Worm (Caenorhabditis elegans) whole organism, mixed stage, embryonic: ENCODE data around the gene rpt-6.
"Not testable (repeated sequence)": the region's sequence is repeated elsewhere in the genome, so short reads cannot be mapped to it uniquely, and the experiment has no call there.

ENCODE experiments used
- M03D4.4 ChIP-seq: sonication (generic microtip); optimal IDR thresholded peaks from 2 replicates; lab custom pipeline; 2017; ENCODE audit warnings: mild to moderate bottlenecking, missing genetic modification characterization, missing compliant biosample characterization
- bed-3 ChIP-seq: fragments of 200-800 bp; sonication (Bioruptor generic); optimal IDR thresholded peaks from 3 replicates; lab custom pipeline; 2018; ENCODE audit warnings: mild to moderate bottlenecking, missing genetic modification characterization, moderate library complexity, missing compliant biosample characterization
- blmp-1 ChIP-seq: fragments of 150-350 bp; optimal IDR thresholded peaks from 2 replicates; lab custom pipeline; 2014; ENCODE audit warnings: missing biosample characterization, missing genetic modification characterization
- ceh-39 ChIP-seq: fragments of 150-350 bp; optimal IDR thresholded peaks from 2 replicates; lab custom pipeline; 2014; ENCODE audit warnings: missing biosample characterization, missing genetic modification characterization
- ceh-83 ChIP-seq: fragments of 200-800 bp; sonication (Bioruptor generic); optimal IDR thresholded peaks from 2 replicates; lab custom pipeline; 2018; ENCODE audit warnings: mild to moderate bottlenecking, missing genetic modification characterization, missing compliant biosample characterization
- ces-1 ChIP-seq: fragments of 150-350 bp; optimal IDR thresholded peaks from 2 replicates; lab custom pipeline; 2014; ENCODE audit warnings: missing biosample characterization, missing genetic modification reagents, missing genetic modification characterization
- cnd-1 ChIP-seq: fragments of 200-800 bp; sonication (Bioruptor generic); optimal IDR thresholded peaks from 2 replicates; lab custom pipeline; 2018; ENCODE audit warnings: mild to moderate bottlenecking, missing genetic modification characterization, missing compliant biosample characterization
- drap-1 ChIP-seq: fragments of 200-800 bp; sonication (Bioruptor generic); optimal IDR thresholded peaks from 3 replicates; lab custom pipeline; 2018; ENCODE audit warnings: mild to moderate bottlenecking, missing genetic modification characterization, missing compliant biosample characterization
- elt-1 ChIP-seq: sonication (generic microtip); optimal IDR thresholded peaks from 2 replicates; lab custom pipeline; 2017; ENCODE audit warnings: missing genetic modification characterization, mild to moderate bottlenecking, missing compliant biosample characterization, antibody characterized with exemption, moderate library complexity, borderline replicate concordance; ENCODE audit not compliant: insufficient read depth
- elt-3 ChIP-seq: fragments of 150-350 bp; optimal IDR thresholded peaks from 2 replicates; lab custom pipeline; 2014; ENCODE audit warnings: missing biosample characterization, missing genetic modification characterization
- flh-1 ChIP-seq: fragments of 200-800 bp; sonication (Bioruptor generic); optimal IDR thresholded peaks from 2 replicates; lab custom pipeline; 2018; ENCODE audit warnings: mild to moderate bottlenecking, missing genetic modification characterization, moderate library complexity, missing compliant biosample characterization
- hlh-1 ChIP-seq: fragments of 150-350 bp; optimal IDR thresholded peaks from 2 replicates; lab custom pipeline; 2014; ENCODE audit warnings: missing biosample characterization, missing genetic modification reagents, missing genetic modification characterization
- lin-13 ChIP-seq: fragments of 150-350 bp; optimal IDR thresholded peaks from 2 replicates; lab custom pipeline; 2014; ENCODE audit warnings: missing biosample characterization, missing genetic modification characterization
- lsy-2 ChIP-seq: fragments of 150-350 bp; optimal IDR thresholded peaks from 2 replicates; lab custom pipeline; 2014; ENCODE audit warnings: missing biosample characterization, missing genetic modification characterization
- mab-5 ChIP-seq: fragments of 150-350 bp; optimal IDR thresholded peaks from 2 replicates; lab custom pipeline; 2014; ENCODE audit warnings: missing biosample characterization, missing genetic modification characterization
- mep-1 ChIP-seq: fragments of 150-350 bp; optimal IDR thresholded peaks from 2 replicates; lab custom pipeline; 2017; ENCODE audit warnings: missing biosample characterization, missing genetic modification reagents, missing genetic modification characterization, inconsistent platforms
- nhr-12 ChIP-seq: fragments of 150-350 bp; optimal IDR thresholded peaks from 2 replicates; lab custom pipeline; 2014; ENCODE audit warnings: missing biosample characterization, missing genetic modification characterization
- nhr-2 ChIP-seq: fragments of 150-350 bp; optimal IDR thresholded peaks from 2 replicates; lab custom pipeline; 2014; ENCODE audit warnings: missing biosample characterization, missing genetic modification characterization
- nhr-237 ChIP-seq: fragments of 150-350 bp; optimal IDR thresholded peaks from 2 replicates; lab custom pipeline; 2014; ENCODE audit warnings: missing biosample characterization, missing genetic modification characterization
- nhr-28 ChIP-seq: fragments of 150-350 bp; optimal IDR thresholded peaks from 2 replicates; lab custom pipeline; 2014; ENCODE audit warnings: missing biosample characterization, missing genetic modification characterization
- nhr-76 ChIP-seq: sonication (generic microtip); optimal IDR thresholded peaks from 2 replicates; lab custom pipeline; 2017; ENCODE audit warnings: missing biosample characterization, missing genetic modification characterization
- pha-4 ChIP-seq: fragments of 150-350 bp; optimal IDR thresholded peaks from 2 replicates; lab custom pipeline; 2018; ENCODE audit warnings: missing biosample characterization, missing genetic modification reagents, missing genetic modification characterization
- sem-2 ChIP-seq: fragments of 200-800 bp; sonication (Bioruptor generic); optimal IDR thresholded peaks from 2 replicates; lab custom pipeline; 2018; ENCODE audit warnings: mild to moderate bottlenecking, missing genetic modification characterization, missing compliant biosample characterization
- snpc-4 ChIP-seq: fragments of 150-350 bp; optimal IDR thresholded peaks from 2 replicates; lab custom pipeline; 2014; ENCODE audit warnings: missing biosample characterization, missing genetic modification characterization
- tbx-8 ChIP-seq: fragments of 200-800 bp; sonication (Bioruptor generic); optimal IDR thresholded peaks from 2 replicates; lab custom pipeline; 2018; ENCODE audit warnings: mild to moderate bottlenecking, missing genetic modification characterization, moderate library complexity, missing compliant biosample characterization
- unc-120 ChIP-seq: sonication (generic microtip); optimal IDR thresholded peaks from 2 replicates; lab custom pipeline; 2017; ENCODE audit warnings: missing genetic modification characterization, missing compliant biosample characterization; ENCODE audit not compliant: poor library complexity, severe bottlenecking
- unc-39 ChIP-seq: fragments of 150-350 bp; optimal IDR thresholded peaks from 2 replicates; lab custom pipeline; 2014; ENCODE audit warnings: missing biosample characterization, missing genetic modification characterization
- unc-62 ChIP-seq: fragments of 150-350 bp; optimal IDR thresholded peaks from 2 replicates; lab custom pipeline; 2014; ENCODE audit warnings: missing biosample characterization, missing genetic modification reagents, missing genetic modification characterization
- zip-8 ChIP-seq: fragments of 150-350 bp; optimal IDR thresholded peaks from 2 replicates; lab custom pipeline; 2014; ENCODE audit warnings: missing biosample characterization, missing genetic modification characterization
- ztf-11 ChIP-seq: fragments of 150-350 bp; optimal IDR thresholded peaks from 2 replicates; lab custom pipeline; 2014; ENCODE audit warnings: missing biosample characterization, missing genetic modification characterization

rpt-6 gene

ce11 chrIII:12373306-12373705 lies 3.0 kb downstream of the rpt-6 start:
- TF ChIP-seq hlh-1 (tag; lab: Kevin White, UChicago) (no peak), M03D4.4 (tag; lab: Kevin White, UChicago) (no peak), ceh-83 (GFP tag; lab: Kevin White, UChicago) (no peak), flh-1 (GFP tag; lab: Kevin White, UChicago) (no peak), mab-5 (tag; lab: Kevin White, UChicago) (no peak), mep-1 (no peak), pha-4 (no peak), nhr-237 (tag; lab: Kevin White, UChicago) (no peak), elt-3 (tag; lab: Kevin White, UChicago) (no peak), unc-39 (no peak), lsy-2 (tag; lab: Kevin White, UChicago) (no peak)

ce11 chrIII:12373807-12374266 lies 3.6 kb downstream of the rpt-6 start, which contains the start of gene glrx-5:
glrx-5 (minus strand) TSS chrIII:12373857.
- no peak for TF ChIP-seq ceh-39 (tag; lab: Kevin White, UChicago)
- TF ChIP-seq, all 35 proteins: peak for 0

ce11 chrIII:12375614-12376013 lies 5.4 kb downstream of the rpt-6 start:
- TF ChIP-seq nhr-76 (no peak), ztf-11 (no peak), sem-2 (GFP tag; lab: Kevin White, UChicago) (no peak), M03D4.4 (tag; lab: Kevin White, UChicago) (no peak), drap-1 (GFP tag; lab: Kevin White, UChicago) (no peak), flh-1 (GFP tag; lab: Kevin White, UChicago) (no peak), unc-120 (tag; lab: Kevin White, UChicago) (no peak), snpc-4 (tag; lab: Kevin White, UChicago) (no peak), unc-39 (no peak)

DNA sequence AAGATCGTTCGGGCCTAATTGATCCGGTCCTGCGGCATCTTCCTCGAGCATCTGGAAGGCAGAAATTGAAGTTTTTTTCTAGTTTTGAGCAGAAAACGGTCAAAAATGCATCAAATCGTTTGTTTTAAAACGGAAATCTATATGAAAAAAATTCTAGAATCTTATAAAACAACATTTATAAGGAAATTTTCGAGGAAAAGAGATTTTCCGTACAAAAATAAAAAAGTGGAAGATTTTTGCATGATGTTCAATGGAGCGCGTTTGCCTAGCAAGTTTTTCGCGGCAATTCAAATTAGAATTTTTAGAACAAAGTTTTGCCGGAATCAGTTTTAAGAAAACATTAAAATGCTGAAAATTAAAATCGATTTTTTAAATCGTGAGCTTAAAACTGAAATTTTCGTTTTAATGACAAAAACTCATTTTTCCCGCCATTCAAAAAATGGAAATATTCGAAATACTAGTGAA lies 7.0 kb downstream of the rpt-6 start, which contains the start of gene pph-4.2:
Gene pph-4.2 (minus strand): TSS at position 51 of the 465 bp plus-strand sequence.
- TF ChIP-seq ztf-11 (no peak), ceh-39 (tag; lab: Kevin White, UChicago) (no peak), nhr-28 (tag; lab: Kevin White, UChicago) (no peak), lsy-2 (tag; lab: Kevin White, UChicago) (peak; percentile 29), blmp-1 (no peak), hlh-1 (tag; lab: Kevin White, UChicago) (no peak), unc-39 (no peak), bed-3 (no peak), cnd-1 (tag; lab: Kevin White, UChicago) (no peak), nhr-237 (tag; lab: Kevin White, UChicago) (peak; percentile 38), ceh-83 (GFP tag; lab: Kevin White, UChicago) (no peak), zip-8 (tag; lab: Kevin White, UChicago) (no peak), unc-62 (no peak)

- TF ChIP-seq tbx-8 (GFP tag; lab: Kevin White, UChicago); ces-1; ceh-83 (GFP tag; lab: Kevin White, UChicago): not testable (repeated sequence)
Measured at ce11 chrIII:12383709-12384108, 13.5 kb downstream of the rpt-6 start, which contains the start of gene Y49E10.4. Y49E10.4 (minus strand) TSS chrIII:12383809.

DNA sequence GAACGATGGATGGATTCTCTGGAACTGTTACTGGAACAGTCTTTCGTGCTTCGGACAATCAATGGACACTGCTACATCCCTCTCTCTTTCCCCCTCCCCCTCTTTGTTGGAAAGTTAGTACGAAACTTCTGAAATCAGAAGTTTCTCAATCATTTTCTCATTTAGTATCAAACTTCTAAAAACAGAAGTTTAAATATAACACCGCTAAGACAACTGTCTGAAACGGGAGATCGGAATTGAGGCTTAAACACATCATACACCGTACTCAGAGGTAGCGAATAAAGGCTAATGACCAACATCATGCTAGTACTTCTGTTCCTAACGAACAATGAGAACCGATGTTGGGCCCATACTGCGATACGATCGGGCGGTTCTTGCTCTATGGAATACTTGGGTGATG lies 16.3 kb downstream of the rpt-6 start, which contains the start of gene Y49E10.30:
Gene Y49E10.30 (plus strand): TSS at position 301 of the 400 bp plus-strand sequence.
- not testable (repeated sequence) for TF ChIP-seq ceh-39 (tag; lab: Kevin White, UChicago); zip-8 (tag; lab: Kevin White, UChicago); unc-62

DNA sequence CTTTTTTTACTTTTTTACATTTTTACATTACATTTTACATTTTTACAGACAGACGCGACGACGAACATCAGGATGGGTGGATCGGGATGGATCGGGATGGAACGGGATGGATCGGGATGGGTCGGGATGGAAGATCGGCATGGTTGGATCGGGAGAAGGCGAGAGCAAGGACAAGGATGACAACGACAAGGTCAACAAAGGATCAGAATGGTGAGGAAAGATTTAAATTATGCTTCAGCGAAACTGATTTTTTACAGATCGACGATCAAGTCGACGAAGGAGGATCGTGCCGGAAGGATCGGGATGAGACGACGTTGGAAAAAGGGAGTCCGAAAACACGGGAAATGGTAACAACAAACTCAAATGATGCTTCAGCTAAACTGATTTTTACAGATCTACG lies 17.9 kb downstream of the rpt-6 start:
- no peak for TF ChIP-seq nhr-237 (tag; lab: Kevin White, UChicago)
- no peak for TF ChIP-seq unc-62
- TF ChIP-seq blmp-1, result no peak
- no peak for TF ChIP-seq drap-1 (GFP tag; lab: Kevin White, UChicago)
- TF ChIP-seq hlh-1 (tag; lab: Kevin White, UChicago), result no peak
- no peak for TF ChIP-seq ceh-83 (GFP tag; lab: Kevin White, UChicago)
- TF ChIP-seq M03D4.4 (tag; lab: Kevin White, UChicago), result no peak
- no peak for TF ChIP-seq unc-120 (tag; lab: Kevin White, UChicago)
- TF ChIP-seq mab-5 (tag; lab: Kevin White, UChicago), result no peak
- no peak for TF ChIP-seq mep-1
- TF ChIP-seq lin-13, result no peak
- TF ChIP-seq elt-1 (tag; lab: Kevin White, UChicago), result no peak
- no peak for TF ChIP-seq tbx-8 (GFP tag; lab: Kevin White, UChicago)
- no peak for TF ChIP-seq bed-3
- TF ChIP-seq elt-3 (tag; lab: Kevin White, UChicago), result no peak
- no peak for TF ChIP-seq nhr-12 (tag; lab: Kevin White, UChicago)
- TF ChIP-seq pha-4, result no peak
- TF ChIP-seq nhr-28 (tag; lab: Kevin White, UChicago), result no peak
- no peak for TF ChIP-seq nhr-2 (tag; lab: Kevin White, UChicago)
